Fruit fly (Drosophila melanogaster) S2 (cell line): ENCODE data around the gene CG7115.

ENCODE experiments used
- CG8478 ChIP-seq: fragments of >200 bp; optimal IDR thresholded peaks from 2 replicates; lab custom pipeline; 2018
- CTCF ChIP-seq, 2 experiments: fragments of >200 bp; optimal IDR thresholded peaks; 2 replicates each; lab custom pipeline; 2018

dm6 chr2L:7872680-7873079 is 51.7 kb downstream of the CG7115 start:
- TF ChIP-seq CTCF (optimal IDR thresholded peaks at IDR 0.05; lab: Kevin White, UChicago) (no peak), CG8478 (no peak)
